Fruit fly (Drosophila melanogaster) whole organism, prepupa: ENCODE data around the gene CG6276.
A peak's percentile ranks its signal among the peaks of the same experiment; 100 is the strongest.

Source experiments
- Blimp-1 ChIP-seq: fragments of 200-800 bp; sonication (Bioruptor generic); optimal IDR thresholded peaks from 3 replicates; lab custom pipeline; 2017; ENCODE audit warnings: missing biosample characterization, missing genetic modification characterization, mild to moderate bottlenecking, moderate library complexity, missing genetic modification reagents
- CG11294 ChIP-seq: fragments of 200-800 bp; sonication (Bioruptor generic); IDR thresholded peaks from 2 replicates; pipeline ENCODE4 v1.3.6; 2022; ENCODE audit warnings: missing biosample characterization, missing genetic modification characterization
- CG11762 ChIP-seq: fragments of 200-800 bp; sonication (Bioruptor generic); optimal IDR thresholded peaks from 3 replicates; lab custom pipeline; 2016; ENCODE audit warnings: missing biosample characterization, missing genetic modification characterization; ENCODE audit not compliant: insufficient read depth
- CG11902 ChIP-seq: fragments of 200-800 bp; sonication (Bioruptor generic); optimal IDR thresholded peaks from 3 replicates; lab custom pipeline; 2016; ENCODE audit warnings: missing biosample characterization, missing genetic modification characterization
- CG15336 ChIP-seq: fragments of 200-800 bp; sonication (Bioruptor generic); IDR thresholded peaks from 2 replicates; pipeline ENCODE4 v1.3.6; 2022; ENCODE audit warnings: missing biosample characterization, missing genetic modification characterization
- CG1621 ChIP-seq: fragments of 200-800 bp; sonication (Bioruptor generic); optimal IDR thresholded peaks from 3 replicates; lab custom pipeline; 2018; ENCODE audit warnings: missing biosample characterization, mild to moderate bottlenecking, missing genetic modification characterization
- CG3032 ChIP-seq: fragments of 200-800 bp; optimal IDR thresholded peaks from 2 replicates; lab custom pipeline; 2019; ENCODE audit warnings: missing biosample characterization, mild to moderate bottlenecking, missing genetic modification characterization, moderate library complexity
- CG31627 ChIP-seq: fragments of 200-800 bp; sonication (Bioruptor generic); optimal IDR thresholded peaks from 3 replicates; lab custom pipeline; 2016; ENCODE audit warnings: missing biosample characterization, missing genetic modification characterization
- CG32006 ChIP-seq: fragments of 200-800 bp; sonication (Bioruptor generic); optimal IDR thresholded peaks from 3 replicates; lab custom pipeline; 2017; ENCODE audit warnings: missing biosample characterization, mild to moderate bottlenecking, missing genetic modification characterization
- CG34406 ChIP-seq: fragments of 200-800 bp; sonication (Bioruptor generic); optimal IDR thresholded peaks from 3 replicates; lab custom pipeline; 2016; ENCODE audit warnings: missing biosample characterization, missing genetic modification characterization
- CG3919 ChIP-seq: fragments of 200-800 bp; sonication (Bioruptor generic); optimal IDR thresholded peaks from 3 replicates; lab custom pipeline; 2016; ENCODE audit warnings: missing biosample characterization, missing genetic modification characterization
- CG4318 ChIP-seq: fragments of 200-800 bp; sonication (Bioruptor generic); optimal IDR thresholded peaks from 3 replicates; lab custom pipeline; 2017; ENCODE audit warnings: missing biosample characterization, mild to moderate bottlenecking, missing genetic modification characterization
- CG6163 ChIP-seq: fragments of 200-800 bp; sonication (Bioruptor generic); IDR thresholded peaks from 3 replicates; pipeline ENCODE4 v1.3.6; 2022; ENCODE audit warnings: missing biosample characterization, missing genetic modification characterization
- CG6808 ChIP-seq: fragments of 200-800 bp; sonication (Bioruptor generic); optimal IDR thresholded peaks from 3 replicates; lab custom pipeline; 2017; ENCODE audit warnings: missing biosample characterization, missing genetic modification characterization, mild to moderate bottlenecking, moderate library complexity, missing genetic modification reagents
- CG6854 ChIP-seq: fragments of 200-800 bp; sonication (Bioruptor generic); optimal IDR thresholded peaks from 2 replicates; lab custom pipeline; 2017; ENCODE audit warnings: missing biosample characterization, mild to moderate bottlenecking, missing genetic modification characterization
- CG8119 ChIP-seq: fragments of 200-800 bp; sonication (Bioruptor generic); IDR thresholded peaks from 3 replicates; pipeline ENCODE4 v1.3.6; 2022; ENCODE audit warnings: missing biosample characterization, missing genetic modification characterization
- CG8319 ChIP-seq: fragments of 200-800 bp; sonication (Bioruptor generic); optimal IDR thresholded peaks from 3 replicates; lab custom pipeline; 2016; ENCODE audit warnings: missing biosample characterization, missing genetic modification characterization
- CG9139 ChIP-seq: fragments of 200-800 bp; sonication (Bioruptor generic); optimal IDR thresholded peaks from 3 replicates; lab custom pipeline; 2017; ENCODE audit warnings: missing biosample characterization, mild to moderate bottlenecking, missing genetic modification characterization
- Eip75B ChIP-seq: fragments of 200-800 bp; sonication (Bioruptor generic); optimal IDR thresholded peaks from 3 replicates; lab custom pipeline; 2016; ENCODE audit warnings: missing biosample characterization, missing genetic modification characterization
- Eip78C ChIP-seq: fragments of 200-800 bp; sonication (Bioruptor generic); peaks from one replicate; lab custom pipeline; 2016; ENCODE audit warnings: missing biosample characterization, missing genetic modification characterization
- Eip93F ChIP-seq: fragments of 200-800 bp; sonication (Bioruptor generic); optimal IDR thresholded peaks from 2 replicates; lab custom pipeline; 2016; ENCODE audit warnings: missing biosample characterization, mild to moderate bottlenecking, missing genetic modification characterization
- Ets21C ChIP-seq: fragments of 200-800 bp; sonication (Bioruptor generic); optimal IDR thresholded peaks from 3 replicates; lab custom pipeline; 2016; ENCODE audit warnings: missing biosample characterization, missing genetic modification characterization
- Ets96B ChIP-seq: fragments of 200-800 bp; optimal IDR thresholded peaks from 2 replicates; lab custom pipeline; 2019; ENCODE audit warnings: missing biosample characterization, mild to moderate bottlenecking, missing genetic modification characterization, moderate library complexity
- Gug ChIP-seq: fragments of 200-800 bp; sonication (Bioruptor generic); IDR thresholded peaks from 2 replicates; pipeline ENCODE4 v1.3.6; 2022; ENCODE audit warnings: missing biosample characterization, missing genetic modification characterization
- Hr38 ChIP-seq: sonication (Bioruptor generic); optimal IDR thresholded peaks from 2 replicates; lab custom pipeline; 2016; ENCODE audit warnings: missing biosample characterization, missing genetic modification characterization
- Hr39 ChIP-seq: fragments of 200-800 bp; sonication (Bioruptor generic); optimal IDR thresholded peaks from 2 replicates; lab custom pipeline; 2016; ENCODE audit warnings: missing biosample characterization, missing genetic modification characterization
- Hr4 ChIP-seq: fragments of 200-800 bp; sonication (Bioruptor generic); optimal IDR thresholded peaks from 3 replicates; lab custom pipeline; 2016; ENCODE audit warnings: missing biosample characterization, missing genetic modification characterization
- Met ChIP-seq: fragments of 200-800 bp; sonication (Bioruptor generic); optimal IDR thresholded peaks from 3 replicates; lab custom pipeline; 2016; ENCODE audit warnings: missing biosample characterization, missing genetic modification characterization
- Sox102F ChIP-seq: fragments of 200-800 bp; sonication (Bioruptor generic); optimal IDR thresholded peaks from 2 replicates; lab custom pipeline; 2016; ENCODE audit warnings: missing biosample characterization, mild to moderate bottlenecking, missing genetic modification characterization
- achi ChIP-seq: fragments of 200-800 bp; sonication (Bioruptor generic); optimal IDR thresholded peaks from 3 replicates; lab custom pipeline; 2016; ENCODE audit warnings: missing biosample characterization, missing genetic modification characterization
- acj6 ChIP-seq: fragments of 200-800 bp; sonication (Bioruptor generic); optimal IDR thresholded peaks from 3 replicates; lab custom pipeline; 2016; ENCODE audit warnings: missing biosample characterization, missing genetic modification characterization
- cyc ChIP-seq: fragments of 200-800 bp; sonication (Bioruptor generic); optimal IDR thresholded peaks from 3 replicates; lab custom pipeline; 2016; ENCODE audit warnings: missing biosample characterization, missing genetic modification characterization
- dac ChIP-seq: fragments of 200-800 bp; sonication (Bioruptor generic); optimal IDR thresholded peaks from 2 replicates; lab custom pipeline; 2017; ENCODE audit warnings: missing biosample characterization, mild to moderate bottlenecking, missing genetic modification characterization
- dsx ChIP-seq: fragments of 200-800 bp; optimal IDR thresholded peaks from 3 replicates; lab custom pipeline; 2019; ENCODE audit warnings: missing biosample characterization, mild to moderate bottlenecking, missing genetic modification characterization, moderate library complexity; ENCODE audit not compliant: poor library complexity, severe bottlenecking
- esn ChIP-seq: fragments of 200-800 bp; sonication (Bioruptor generic); optimal IDR thresholded peaks from 2 replicates; lab custom pipeline; 2016; ENCODE audit warnings: missing biosample characterization, mild to moderate bottlenecking, missing genetic modification characterization, moderate library complexity
- fkh ChIP-seq: fragments of 200-800 bp; sonication (Bioruptor generic); optimal IDR thresholded peaks from 3 replicates; lab custom pipeline; 2017; ENCODE audit warnings: missing biosample characterization, mild to moderate bottlenecking, missing genetic modification characterization, moderate library complexity
- lz ChIP-seq: fragments of 200-800 bp; sonication (Bioruptor generic); optimal IDR thresholded peaks from 3 replicates; lab custom pipeline; 2016; ENCODE audit warnings: missing biosample characterization, missing genetic modification characterization
- net ChIP-seq: fragments of 200-800 bp; sonication (Bioruptor generic); optimal IDR thresholded peaks from 3 replicates; lab custom pipeline; 2016; ENCODE audit warnings: missing biosample characterization, missing genetic modification characterization
- pdm3 ChIP-seq: fragments of 200-800 bp; sonication (Bioruptor generic); optimal IDR thresholded peaks from 3 replicates; lab custom pipeline; 2016; ENCODE audit warnings: missing biosample characterization, missing genetic modification characterization
- salr ChIP-seq, 2 experiments: fragments of 200-800 bp; sonication (Bioruptor generic); optimal IDR thresholded peaks; 3 replicates each; lab custom pipeline; 2016 to 2018; ENCODE audit warnings: missing biosample characterization in 2 of 2, missing genetic modification characterization in 2 of 2, mild to moderate bottlenecking in 1 of 2
- ss ChIP-seq, 2 experiments: fragments of 200-800 bp; sonication (Bioruptor generic); optimal IDR thresholded peaks; 2 replicates in 1 of 2; 3 replicates in 1 of 2; lab custom pipeline; 2017 to 2018; ENCODE audit warnings: mild to moderate bottlenecking in 2 of 2, missing biosample characterization in 2 of 2, missing genetic modification characterization in 2 of 2, moderate library complexity in 1 of 2
- svp ChIP-seq: fragments of 200-800 bp; sonication (Bioruptor generic); peaks from one replicate; lab custom pipeline; 2016; ENCODE audit warnings: missing biosample characterization, missing genetic modification characterization
- topi ChIP-seq: fragments of 200-800 bp; sonication (Bioruptor generic); optimal IDR thresholded peaks from 3 replicates; lab custom pipeline; 2016; ENCODE audit warnings: missing biosample characterization, missing genetic modification characterization

CG6276 gene

dm6 chr3R:15356645-15357431, 37.0 kb upstream of the CG6276 start, which contains the start of the genes Atg4b and Hibch (continued):
- TF ChIP-seq CG6808 (no peak), CG9139 (GFP tag; lab: Kevin White, UChicago) (no peak), Eip78C (GFP tag; lab: Kevin White, UChicago) (peak; percentile 82), topi (GFP tag; lab: Kevin White, UChicago) (peak; percentile 62), CG1621 (tag; lab: Kevin White, UChicago) (peak; percentile 54), Gug (peak; percentile 83), Blimp-1 (GFP tag; lab: Kevin White, UChicago) (peak; percentile 73), esn (GFP tag; lab: Kevin White, UChicago) (peak; percentile 79), CG8119 (GFP tag; lab: Robert Waterston, UW) (peak; percentile 63; the same call in 2 of the 3 replicates), lz (peak; percentile 74), Ets96B (tag; lab: Kevin White, UChicago) (peak; percentile 68), CG11294 (peak; percentile 67; the same call in 1 of the 2 replicates), acj6 (no peak), CG32006 (GFP tag; lab: Kevin White, UChicago) (peak; percentile 84), fkh (GFP tag; lab: Kevin White, UChicago) (peak; percentile 97), svp (GFP tag; lab: Kevin White, UChicago) (no peak)

dm6 chr3R:15356152-15356551, 36.3 kb upstream of the CG6276 start:
- TF ChIP-seq Eip93F (no peak), CG11902 (GFP tag; lab: Kevin White, UChicago) (no peak), CG6163 (GFP tag; lab: Robert Waterston, UW) (no peak), pdm3 (GFP tag; lab: Kevin White, UChicago) (no peak), Ets21C (GFP tag; lab: Kevin White, UChicago) (no peak), acj6 (no peak), CG8119 (GFP tag; lab: Robert Waterston, UW) (no peak), Ets96B (tag; lab: Kevin White, UChicago) (no peak), CG8319 (GFP tag; lab: Kevin White, UChicago) (no peak), CG15336 (GFP tag; lab: Robert Waterston, UW) (no peak), cyc (GFP tag; lab: Kevin White, UChicago) (no peak), CG32006 (GFP tag; lab: Kevin White, UChicago) (no peak), CG34406 (GFP tag; lab: Kevin White, UChicago) (no peak)

dm6 chr3R:15354019-15354418, 34.1 kb upstream of the CG6276 start:
- TF ChIP-seq fkh (GFP tag; lab: Kevin White, UChicago) (peak; percentile 93), dac (GFP tag; lab: Kevin White, UChicago) (no peak)

dm6 chr3R:15350993-15351426, 31.1 kb upstream of the CG6276 start, which contains the start of the genes Trs33 and Tmtc4:
TSS of gene Trs33 (minus strand) at chr3R:15350995.
TSS of gene Tmtc4 (plus strand) at chr3R:15351225.
- TF ChIP-seq CG6854 (no peak), CG15336 (GFP tag; lab: Robert Waterston, UW) (peak; percentile 29; the same call in 1 of the 2 replicates), net (GFP tag; lab: Kevin White, UChicago) (no peak), CG11762 (GFP tag; lab: Kevin White, UChicago) (no peak), Eip93F (no peak), salr (GFP tag; optimal IDR thresholded peaks at IDR 0.05; lab: Kevin White, UChicago) (no peak), Hr4 (no peak), CG3032 (tag; lab: Kevin White, UChicago) (peak; percentile 54), achi (GFP tag; lab: Kevin White, UChicago) (no peak), dac (GFP tag; lab: Kevin White, UChicago) (no peak), CG8119 (GFP tag; lab: Robert Waterston, UW) (no peak), Hr39 (GFP tag; lab: Kevin White, UChicago) (no peak), Eip75B (GFP tag; lab: Kevin White, UChicago) (no peak), acj6 (no peak), Met (GFP tag; lab: Kevin White, UChicago) (no peak), cyc (GFP tag; lab: Kevin White, UChicago) (peak; percentile 36), CG3919 (no peak), dsx (GFP tag; lab: Kevin White, UChicago) (peak; percentile 7), CG31627 (GFP tag; lab: Kevin White, UChicago) (peak; percentile 10), ss (GFP tag; optimal IDR thresholded peaks at IDR 0.05; lab: Kevin White, UChicago) (no peak), Ets21C (GFP tag; lab: Kevin White, UChicago) (no peak), Sox102F (no peak), CG6163 (GFP tag; lab: Robert Waterston, UW) (no peak), CG4318 (GFP tag; lab: Kevin White, UChicago) (no peak), CG1621 (tag; lab: Kevin White, UChicago) (no peak), CG11902 (GFP tag; lab: Kevin White, UChicago) (no peak), Hr38 (GFP tag; lab: Kevin White, UChicago) (no peak)
